Worm (Caenorhabditis elegans) whole organism, L1 larva: ENCODE results near the gene lag-2.

Experiments
- C04F5.9 ChIP-seq: sonication (generic microtip); optimal IDR thresholded peaks from 2 replicates; lab custom pipeline; 2016; ENCODE audit warnings: missing genetic modification characterization, missing compliant biosample characterization
- C16A3.4 ChIP-seq: fragments of 150-350 bp; optimal IDR thresholded peaks from 2 replicates; lab custom pipeline; 2014; ENCODE audit warnings: missing biosample characterization, missing genetic modification characterization
- ama-1 ChIP-seq: fragments of 150-350 bp; optimal IDR thresholded peaks from 2 replicates; lab custom pipeline; 2014
- ceh-63 ChIP-seq: fragments of 200-800 bp; sonication (Bioruptor generic); optimal IDR thresholded peaks from 2 replicates; lab custom pipeline; 2018; ENCODE audit warnings: mild to moderate bottlenecking, missing genetic modification characterization, missing compliant biosample characterization
- ceh-88 ChIP-seq: fragments of 200-800 bp; sonication (Bioruptor generic); IDR thresholded peaks from 2 replicates; pipeline ENCODE4 v1.3.6; 2022; ENCODE audit warnings: missing genetic modification characterization, missing compliant biosample characterization
- ceh-90 ChIP-seq: sonication (generic microtip); optimal IDR thresholded peaks from 2 replicates; lab custom pipeline; 2016; ENCODE audit warnings: missing genetic modification characterization, missing compliant biosample characterization
- ces-1 ChIP-seq: fragments of 150-350 bp; optimal IDR thresholded peaks from 2 replicates; lab custom pipeline; 2014; ENCODE audit warnings: missing biosample characterization, missing genetic modification reagents, missing genetic modification characterization
- dpl-1 ChIP-seq, 3 experiments: fragments of 150-350 bp in 2 of 3; sonication (generic microtip) in 1 of 3; optimal IDR thresholded peaks; 2 replicates each; lab custom pipeline; 2014 to 2017; ENCODE audit warnings: missing biosample characterization in 3 of 3, missing genetic modification characterization in 3 of 3, missing genetic modification reagents in 3 of 3
- dsc-1 ChIP-seq: sonication (generic microtip); optimal IDR thresholded peaks from 2 replicates; lab custom pipeline; 2016; ENCODE audit warnings: mild to moderate bottlenecking, missing genetic modification characterization, missing compliant biosample characterization
- efl-1 ChIP-seq, 4 experiments: fragments of 150-350 bp; optimal IDR thresholded peaks in 3 of 4; peaks in 1 of 4; 1 replicate in 1 of 4; 2 replicates in 3 of 4; lab custom pipeline; 2014; ENCODE audit warnings: missing biosample characterization in 2 of 4, missing genetic modification characterization in 2 of 4, missing genetic modification reagents in 2 of 4
- elt-2 ChIP-seq: sonication (generic microtip); optimal IDR thresholded peaks from 2 replicates; lab custom pipeline; 2016; ENCODE audit warnings: missing genetic modification characterization, mild to moderate bottlenecking, inconsistent platforms, missing compliant biosample characterization, missing genetic modification reagents
- fkh-10 ChIP-seq: sonication (generic microtip); optimal IDR thresholded peaks from 2 replicates; lab custom pipeline; 2017; ENCODE audit warnings: missing biosample characterization, missing genetic modification reagents, missing genetic modification characterization
- fkh-8 ChIP-seq: sonication (generic microtip); optimal IDR thresholded peaks from 2 replicates; lab custom pipeline; 2016; ENCODE audit warnings: mild to moderate bottlenecking, missing genetic modification characterization, missing compliant biosample characterization
- fos-1 ChIP-seq: fragments of 150-350 bp; optimal IDR thresholded peaks from 2 replicates; lab custom pipeline; 2014; ENCODE audit warnings: missing biosample characterization, missing genetic modification characterization
- hlh-4 ChIP-seq: sonication (generic microtip); optimal IDR thresholded peaks from 2 replicates; lab custom pipeline; 2016; ENCODE audit warnings: mild to moderate bottlenecking, missing genetic modification characterization, missing compliant biosample characterization
- isw-1 ChIP-seq: fragments of 200-800 bp; sonication (Bioruptor generic); IDR thresholded peaks from 2 replicates; pipeline ENCODE4 v1.3.6; 2022; ENCODE audit warnings: missing genetic modification characterization, missing compliant biosample characterization
- lin-15B ChIP-seq: fragments of 150-350 bp; sonication (generic microtip); optimal IDR thresholded peaks from 3 replicates; lab custom pipeline; 2014; ENCODE audit warnings: missing biosample characterization, missing genetic modification characterization
- lin-35 ChIP-seq, 2 experiments: fragments of 150-350 bp; optimal IDR thresholded peaks; 2 replicates each; lab custom pipeline; 2014; ENCODE audit warnings: missing biosample characterization in 2 of 2, missing genetic modification characterization in 2 of 2, missing genetic modification reagents in 2 of 2
- lsy-2 ChIP-seq, 2 experiments: fragments of 150-350 bp; optimal IDR thresholded peaks; 2 replicates each; lab custom pipeline; 2014; ENCODE audit warnings: missing biosample characterization in 2 of 2, missing genetic modification characterization in 2 of 2
- mab-9 ChIP-seq: fragments of 200-800 bp; sonication (Bioruptor generic); IDR thresholded peaks from 2 replicates; pipeline ENCODE4 v1.3.6; 2022; ENCODE audit warnings: missing genetic modification reagents, missing genetic modification characterization, missing compliant biosample characterization
- mdl-1 ChIP-seq, 2 experiments: fragments of 150-350 bp; optimal IDR thresholded peaks; 2 replicates each; lab custom pipeline; 2014 to 2017; ENCODE audit warnings: missing biosample characterization in 2 of 2, missing genetic modification characterization in 2 of 2, inconsistent platforms in 1 of 2
- mef-2 ChIP-seq: fragments of 150-350 bp; optimal IDR thresholded peaks from 2 replicates; lab custom pipeline; 2014; ENCODE audit warnings: missing biosample characterization, missing genetic modification characterization
- nhr-12 ChIP-seq: sonication (generic microtip); optimal IDR thresholded peaks from 2 replicates; lab custom pipeline; 2017; ENCODE audit warnings: missing biosample characterization, missing genetic modification characterization
- nhr-19 ChIP-seq: fragments of 200-800 bp; sonication (Bioruptor generic); conservative IDR thresholded peaks from 2 replicates; pipeline ENCODE4 v1.3.6; 2022; ENCODE audit warnings: missing genetic modification characterization, missing compliant biosample characterization
- nhr-237 ChIP-seq: fragments of 150-350 bp; optimal IDR thresholded peaks from 2 replicates; lab custom pipeline; 2014; ENCODE audit warnings: missing biosample characterization, missing genetic modification characterization
- nhr-28 ChIP-seq: fragments of 150-350 bp; optimal IDR thresholded peaks from 2 replicates; lab custom pipeline; 2014; ENCODE audit warnings: missing biosample characterization, missing genetic modification characterization
- nhr-47 ChIP-seq: sonication (generic microtip); optimal IDR thresholded peaks from 2 replicates; lab custom pipeline; 2016; ENCODE audit warnings: mild to moderate bottlenecking, missing genetic modification characterization, moderate library complexity, missing compliant biosample characterization
- nhr-76 ChIP-seq: sonication (generic microtip); optimal IDR thresholded peaks from 2 replicates; lab custom pipeline; 2017; ENCODE audit warnings: missing biosample characterization, missing genetic modification characterization
- pag-3 ChIP-seq: sonication (generic microtip); optimal IDR thresholded peaks from 2 replicates; lab custom pipeline; 2017; ENCODE audit warnings: missing genetic modification characterization, mild to moderate bottlenecking, missing compliant biosample characterization, antibody characterized with exemption, borderline replicate concordance; ENCODE audit not compliant: insufficient read depth
- pqm-1 ChIP-seq: sonication (generic microtip); optimal IDR thresholded peaks from 3 replicates; lab custom pipeline; 2017; ENCODE audit warnings: missing biosample characterization, missing genetic modification characterization
- rnt-1 ChIP-seq: sonication (generic microtip); optimal IDR thresholded peaks from 2 replicates; lab custom pipeline; 2016; ENCODE audit warnings: mild to moderate bottlenecking, missing genetic modification characterization, moderate library complexity, missing compliant biosample characterization
- snpc-4 ChIP-seq: fragments of 150-350 bp; optimal IDR thresholded peaks from 2 replicates; lab custom pipeline; 2014; ENCODE audit warnings: missing biosample characterization, missing genetic modification characterization
- sox-4 ChIP-seq: sonication (generic microtip); optimal IDR thresholded peaks from 2 replicates; lab custom pipeline; 2016; ENCODE audit warnings: missing genetic modification characterization, missing compliant biosample characterization
- sptf-1 ChIP-seq: fragments of 150-350 bp; optimal IDR thresholded peaks from 2 replicates; lab custom pipeline; 2014; ENCODE audit warnings: missing biosample characterization, missing genetic modification characterization
- sup-37 ChIP-seq: fragments of 200-800 bp; sonication (Bioruptor generic); optimal IDR thresholded peaks from 2 replicates; lab custom pipeline; 2018; ENCODE audit warnings: mild to moderate bottlenecking, missing genetic modification characterization, missing compliant biosample characterization
- tbx-2 ChIP-seq: sonication (generic microtip); optimal IDR thresholded peaks from 2 replicates; lab custom pipeline; 2016; ENCODE audit warnings: missing genetic modification characterization, missing compliant biosample characterization
- tlp-1 ChIP-seq: fragments of 150-350 bp; optimal IDR thresholded peaks from 2 replicates; lab custom pipeline; 2014; ENCODE audit warnings: missing biosample characterization, missing genetic modification characterization
- unc-62 ChIP-seq: fragments of 150-350 bp; optimal IDR thresholded peaks from 2 replicates; lab custom pipeline; 2014; ENCODE audit warnings: missing biosample characterization, missing genetic modification reagents, missing genetic modification characterization
- unc-86 ChIP-seq: sonication (generic microtip); optimal IDR thresholded peaks from 2 replicates; lab custom pipeline; 2016; ENCODE audit warnings: missing genetic modification characterization, missing compliant biosample characterization
- ztf-4 ChIP-seq: fragments of 150-350 bp; optimal IDR thresholded peaks from 2 replicates; lab custom pipeline; 2014; ENCODE audit warnings: missing biosample characterization, missing genetic modification characterization

The lag-2 gene

DNA sequence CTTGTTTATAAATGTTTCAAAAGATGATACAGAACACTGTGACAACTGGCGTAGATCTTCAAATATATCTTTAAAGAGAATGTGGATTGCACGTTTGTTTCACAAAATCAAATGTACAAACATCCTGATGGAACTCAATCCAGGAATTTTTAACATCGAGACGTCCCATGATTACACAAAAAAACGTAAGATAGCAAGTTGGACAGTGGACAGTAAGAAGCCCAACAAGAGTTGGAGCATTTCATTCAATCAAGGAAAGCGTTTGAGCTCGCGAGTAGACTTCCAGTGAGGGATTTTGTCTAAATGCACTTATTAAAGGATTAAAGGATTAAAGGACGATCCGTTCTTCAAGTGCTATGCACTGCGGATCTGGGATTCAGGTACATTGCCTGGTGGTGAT is 28.9 kb upstream of the lag-2 start, which contains the start of gene C36C5.12:
C36C5.12 (minus strand) TSS at position 101 of the 400 bp plus-strand sequence.
- TF ChIP-seq efl-1 (optimal IDR thresholded peaks at IDR 0.05; lab: Kevin White, UChicago) = no peak
- TF ChIP-seq efl-1 (GFP tag; optimal IDR thresholded peaks at IDR 0.05 in 1 of 2; lab: Kevin White, UChicago) = peak in 1 of 2 experiments; percentile 29
- TF ChIP-seq unc-86 = no peak

DNA sequence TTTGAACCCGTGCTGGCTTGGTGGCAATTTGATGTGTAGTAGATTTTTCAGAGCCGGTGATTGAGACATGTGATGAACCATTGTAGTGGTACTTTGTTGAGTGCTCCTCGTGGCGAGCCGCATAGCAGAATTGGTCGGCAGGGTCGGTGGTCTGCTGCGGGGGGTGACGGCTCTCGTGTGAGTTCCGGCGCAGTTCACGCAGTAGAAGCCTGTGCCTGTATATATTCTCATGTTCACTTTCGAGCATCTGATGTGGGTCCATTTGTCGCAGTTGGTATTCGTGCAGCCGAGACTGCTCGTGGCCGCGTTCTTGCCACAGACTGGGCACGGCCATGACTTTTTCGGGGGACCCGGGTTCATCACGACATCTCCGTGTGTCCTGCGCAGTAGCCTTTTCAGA is 25.8 kb upstream of the lag-2 start:
- TF ChIP-seq nhr-28 (tag; lab: Kevin White, UChicago) (no peak), lsy-2 (tag; optimal IDR thresholded peaks at IDR 0.05; lab: Kevin White, UChicago) (no peak), hlh-4 (tag; lab: Kevin White, UChicago) (no peak), isw-1 (GFP tag; lab: Robert Waterston, UW) (no peak), snpc-4 (no peak), lin-35 (GFP tag; optimal IDR thresholded peaks at IDR 0.05; lab: Kevin White, UChicago) (no peak), fkh-8 (tag; lab: Kevin White, UChicago) (no peak), unc-86 (no peak), ces-1 (GFP tag; lab: Kevin White, UChicago) (no peak), dsc-1 (tag; lab: Kevin White, UChicago) (no peak), elt-2 (tag; lab: Kevin White, UChicago) (no peak), mdl-1 (tag; optimal IDR thresholded peaks at IDR 0.05; lab: Kevin White, UChicago) (no peak), ceh-88 (GFP tag; lab: Robert Waterston, UW) (no peak), fos-1 (tag; lab: Kevin White, UChicago) (no peak), nhr-76 (tag; lab: Kevin White, UChicago) (no peak), sup-37 (GFP tag; lab: Kevin White, UChicago) (no peak), nhr-47 (tag; lab: Kevin White, UChicago) (no peak), nhr-12 (tag; lab: Kevin White, UChicago) (no peak), nhr-237 (tag; lab: Kevin White, UChicago) (no peak), pqm-1 (tag; lab: Kevin White, UChicago) (no peak)
- TF ChIP-seq, all 84 proteins: peak for 0

DNA sequence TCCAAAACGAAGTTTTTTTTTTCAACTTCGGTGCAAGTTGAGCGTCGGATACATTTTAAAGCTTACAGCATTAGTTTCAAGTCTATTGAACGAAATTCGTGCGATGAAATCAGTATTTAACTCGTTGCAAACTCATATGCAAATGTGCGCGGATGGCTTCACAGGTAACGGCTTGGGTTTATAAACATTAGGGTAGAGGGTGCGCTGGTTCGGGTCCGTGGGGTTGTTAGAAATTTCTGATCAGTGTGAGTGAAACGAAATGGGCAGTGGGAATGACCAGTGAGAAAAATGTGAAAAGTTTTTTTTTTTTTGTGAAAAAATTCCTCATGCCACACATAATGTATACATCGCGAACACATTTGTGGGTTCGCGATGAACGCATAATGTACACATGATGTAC is 25.0 kb upstream of the lag-2 start:
- TF ChIP-seq pag-3 (tag; lab: Kevin White, UChicago) (no peak), ceh-63 (no peak), dpl-1 (GFP tag; optimal IDR thresholded peaks at IDR 0.05; lab: Kevin White, UChicago) (no peak), ceh-90 (tag; lab: Kevin White, UChicago) (no peak), hlh-4 (tag; lab: Kevin White, UChicago) (no peak), sox-4 (no peak), tbx-2 (tag; lab: Kevin White, UChicago) (no peak), mab-9 (GFP tag; lab: Robert Waterston, UW) (no peak)
- TF ChIP-seq, all 84 proteins: peak for 0

DNA sequence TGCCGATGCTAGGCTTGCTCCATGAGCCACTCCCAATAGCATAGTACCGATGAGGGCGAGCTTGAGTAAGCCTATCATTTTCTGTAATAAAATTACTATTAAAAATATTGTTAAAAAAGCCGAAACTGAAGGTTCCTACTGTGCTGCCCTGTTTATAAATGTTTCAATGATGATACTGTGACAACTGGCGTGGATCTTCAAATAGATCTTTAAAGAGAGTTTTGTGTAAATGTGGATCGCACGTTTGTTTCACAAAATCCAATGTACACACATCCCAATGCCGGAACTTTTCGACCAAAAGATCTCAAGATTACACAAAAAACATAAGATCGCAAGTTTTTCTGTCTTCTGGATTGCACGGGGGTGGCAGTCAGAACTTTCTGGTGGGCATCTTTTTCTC is 22.7 kb upstream of the lag-2 start, which contains the start of gene C36C5.14:
C36C5.14 (minus strand) TSS at position 101 of the 400 bp plus-strand sequence.
- TF ChIP-seq lin-15B (no peak), nhr-76 (tag; lab: Kevin White, UChicago) (no peak), C16A3.4 (tag; lab: Kevin White, UChicago) (no peak), fkh-10 (GFP tag; lab: Kevin White, UChicago) (no peak)

DNA sequence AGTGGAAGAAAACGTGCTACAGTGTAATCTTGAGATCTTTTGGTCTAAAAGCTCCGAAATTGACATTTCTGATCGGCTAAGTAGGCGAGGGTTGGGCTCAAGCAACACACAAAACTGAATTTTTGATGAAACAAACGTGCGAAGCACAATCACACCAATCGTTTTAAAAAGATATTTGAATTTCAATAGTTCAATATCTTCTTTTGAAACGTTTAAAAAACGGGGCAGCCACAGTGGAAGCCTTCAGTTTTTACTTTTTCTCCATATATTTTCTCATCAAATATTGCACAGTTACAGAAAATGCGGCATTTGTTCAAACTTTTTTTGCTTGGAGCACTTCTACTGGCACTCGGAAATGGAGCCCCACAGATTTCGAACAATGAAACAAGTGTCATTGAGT is 21.9 kb upstream of the lag-2 start, which contains the start of gene C36C5.4:
C36C5.4 (plus strand) TSS at position 301 of the 400 bp plus-strand sequence.
- TF ChIP-seq unc-62 (GFP tag; lab: Kevin White, UChicago) (no peak), sup-37 (GFP tag; lab: Kevin White, UChicago) (no peak), ceh-88 (GFP tag; lab: Robert Waterston, UW) (no peak), isw-1 (GFP tag; lab: Robert Waterston, UW) (no peak), fkh-8 (tag; lab: Kevin White, UChicago) (no peak), sptf-1 (no peak), tlp-1 (tag; lab: Kevin White, UChicago) (no peak), ztf-4 (tag; lab: Kevin White, UChicago) (no peak), ama-1 (lab: Kevin White, UChicago) (no peak), mef-2 (tag; lab: Kevin White, UChicago) (no peak), rnt-1 (no peak), nhr-19 (GFP tag; lab: Robert Waterston, UW) (no peak), mab-9 (GFP tag; lab: Robert Waterston, UW) (no peak), pag-3 (tag; lab: Kevin White, UChicago) (no peak), pqm-1 (tag; lab: Kevin White, UChicago) (no peak), C04F5.9 (tag; lab: Kevin White, UChicago) (no peak)
